Worm (Caenorhabditis elegans): ENCODE results near the gene srbc-8.

The srbc-8 gene

ce11 chrV:7492924-7493323 is 8.0 kb upstream of the srbc-8 start, which contains the start of gene srbc-10:
Gene srbc-10 (minus strand): TSS chrV:7493024.
- TF ChIP-seq ztf-29 (GFP tag; IDR thresholded peaks at IDR 0.05) (no peak), flt-1 (GFP tag; IDR thresholded peaks at IDR 0.05) (no peak), cog-1 (tag; optimal IDR thresholded peaks at IDR 0.05) (no peak), ztf-23 (GFP tag; IDR thresholded peaks at IDR 0.05) (no peak), tab-1 (GFP tag; IDR thresholded peaks at IDR 0.05) (no peak), klf-2 (GFP tag; conservative IDR thresholded peaks at IDR 0.05) (no peak)

- TF ChIP-seq med-1 (GFP tag; optimal IDR thresholded peaks at IDR 0.05; ENCODE audit: insufficient read depth) (no peak), cog-1 (tag; optimal IDR thresholded peaks at IDR 0.05) (no peak), ref-1 (GFP tag; conservative IDR thresholded peaks at IDR 0.05) (no peak), flt-1 (GFP tag; IDR thresholded peaks at IDR 0.05) (no peak), tab-1 (GFP tag; IDR thresholded peaks at IDR 0.05) (no peak), ztf-29 (GFP tag; IDR thresholded peaks at IDR 0.05) (no peak), ztf-23 (GFP tag; IDR thresholded peaks at IDR 0.05) (no peak), T22C8.4 (GFP tag; IDR thresholded peaks at IDR 0.05) (no peak), klf-2 (GFP tag; conservative IDR thresholded peaks at IDR 0.05) (no peak)
These were observed 5.4 kb upstream of the srbc-8 start, which contains the start of gene srbc-9 for ce11 chrV:7490340-7490739. Gene srbc-9 (minus strand): TSS chrV:7490440.

- TF ChIP-seq ztf-29 (GFP tag; IDR thresholded peaks at IDR 0.05) (no peak), ref-1 (GFP tag; conservative IDR thresholded peaks at IDR 0.05) (no peak), med-1 (GFP tag; optimal IDR thresholded peaks at IDR 0.05; ENCODE audit: insufficient read depth) (no peak), T22C8.4 (GFP tag; IDR thresholded peaks at IDR 0.05) (no peak), klf-2 (GFP tag; conservative IDR thresholded peaks at IDR 0.05) (no peak)
These were observed 2.6 kb upstream of the srbc-8 start, which contains the start of gene srbc-7 for ce11 chrV:7487518-7487917. Gene srbc-7 (minus strand): TSS chrV:7487618.

ce11 chrV:7480949-7481348 is 4.0 kb downstream of the srbc-8 start, which contains the start of gene C18B10.6:
Gene C18B10.6 (minus strand): TSS chrV:7481049.
- TF ChIP-seq tab-1 (GFP tag; IDR thresholded peaks at IDR 0.05) (no peak), med-1 (GFP tag; optimal IDR thresholded peaks at IDR 0.05; ENCODE audit: insufficient read depth) (no peak), flt-1 (GFP tag; IDR thresholded peaks at IDR 0.05) (no peak), T22C8.4 (GFP tag; IDR thresholded peaks at IDR 0.05) (no peak), ztf-23 (GFP tag; IDR thresholded peaks at IDR 0.05) (no peak), cog-1 (tag; optimal IDR thresholded peaks at IDR 0.05) (no peak), ref-1 (GFP tag; conservative IDR thresholded peaks at IDR 0.05) (no peak)

- TF ChIP-seq ref-1 (GFP tag; conservative IDR thresholded peaks at IDR 0.05) (no peak), med-1 (GFP tag; optimal IDR thresholded peaks at IDR 0.05; ENCODE audit: insufficient read depth) (no peak), ztf-23 (GFP tag; IDR thresholded peaks at IDR 0.05) (no peak), klf-2 (GFP tag; conservative IDR thresholded peaks at IDR 0.05) (no peak)
These were observed 6.5 kb downstream of the srbc-8 start, which contains the start of gene str-190 for ce11 chrV:7478404-7478803. Gene str-190 (minus strand): TSS chrV:7478504.

- no peak for TF ChIP-seq cog-1 (tag; optimal IDR thresholded peaks at IDR 0.05)
- no peak for TF ChIP-seq ref-1 (GFP tag; conservative IDR thresholded peaks at IDR 0.05)
- TF ChIP-seq T22C8.4 (GFP tag; IDR thresholded peaks at IDR 0.05), result no peak
- no peak for TF ChIP-seq tab-1 (GFP tag; IDR thresholded peaks at IDR 0.05)
- no peak for TF ChIP-seq med-1 (GFP tag; optimal IDR thresholded peaks at IDR 0.05; ENCODE audit: insufficient read depth)
- no peak for TF ChIP-seq ztf-23 (GFP tag; IDR thresholded peaks at IDR 0.05)
- TF ChIP-seq ztf-29 (GFP tag; IDR thresholded peaks at IDR 0.05), result no peak
These were observed 8.1 kb downstream of the srbc-8 start, which contains the start of gene srh-125 for ce11 chrV:7476766-7477165. Gene srh-125 (minus strand): TSS chrV:7476866.

ce11 chrV:7472815-7473214 is 12.1 kb downstream of the srbc-8 start, which contains the start of gene str-28:
Gene str-28 (minus strand): TSS chrV:7472915.
- TF ChIP-seq ztf-23 (GFP tag; IDR thresholded peaks at IDR 0.05), result no peak

ce11 chrV:7465509-7465908 is 19.4 kb downstream of the srbc-8 start, which contains the start of gene F25E5.1:
Gene F25E5.1 (plus strand): TSS chrV:7465884.
- TF ChIP-seq med-1 (GFP tag; optimal IDR thresholded peaks at IDR 0.05; ENCODE audit: insufficient read depth) (no peak), cog-1 (tag; optimal IDR thresholded peaks at IDR 0.05) (peak; percentile 27), ztf-23 (GFP tag; IDR thresholded peaks at IDR 0.05) (0 out of 2 replicates have a peak, but pooled peaks have one; percentile 57), ztf-29 (GFP tag; IDR thresholded peaks at IDR 0.05) (no peak)

- TF ChIP-seq ztf-29 (GFP tag; IDR thresholded peaks at IDR 0.05) (no peak), med-1 (GFP tag; optimal IDR thresholded peaks at IDR 0.05; ENCODE audit: insufficient read depth) (no peak), ztf-23 (GFP tag; IDR thresholded peaks at IDR 0.05) (no peak), tab-1 (GFP tag; IDR thresholded peaks at IDR 0.05) (no peak), ref-1 (GFP tag; conservative IDR thresholded peaks at IDR 0.05) (no peak), flt-1 (GFP tag; IDR thresholded peaks at IDR 0.05) (no peak), cog-1 (tag; optimal IDR thresholded peaks at IDR 0.05) (no peak), T22C8.4 (GFP tag; IDR thresholded peaks at IDR 0.05) (no peak), klf-2 (GFP tag; conservative IDR thresholded peaks at IDR 0.05) (no peak)
These were observed 20.2 kb downstream of the srbc-8 start, which contains the start of gene srh-89 for ce11 chrV:7464696-7465095. Gene srh-89 (minus strand): TSS chrV:7464796.

- TF ChIP-seq flt-1 (GFP tag; IDR thresholded peaks at IDR 0.05) (no peak), klf-2 (GFP tag; conservative IDR thresholded peaks at IDR 0.05) (no peak), ztf-23 (GFP tag; IDR thresholded peaks at IDR 0.05) (no peak), ref-1 (GFP tag; conservative IDR thresholded peaks at IDR 0.05) (no peak), ztf-29 (GFP tag; IDR thresholded peaks at IDR 0.05) (no peak), med-1 (GFP tag; optimal IDR thresholded peaks at IDR 0.05; ENCODE audit: insufficient read depth) (no peak), tab-1 (GFP tag; IDR thresholded peaks at IDR 0.05) (no peak), cog-1 (tag; optimal IDR thresholded peaks at IDR 0.05) (no peak), T22C8.4 (GFP tag; IDR thresholded peaks at IDR 0.05) (no peak)
These were observed 24.0 kb downstream of the srbc-8 start, which contains the start of gene srh-92 for ce11 chrV:7460898-7461297. Gene srh-92 (minus strand): TSS chrV:7460998.
